Worm (Caenorhabditis elegans) whole organism, young adult: Measurements from ENCODE around the gene B0416.11.
"Not testable (repeated sequence)": the region's sequence is repeated elsewhere in the genome, so short reads cannot be mapped to it uniquely, and the experiment has no call there.

Experiments used
- B0261.1 ChIP-seq: sonication (generic microtip); optimal IDR thresholded peaks from 2 replicates; lab custom pipeline; 2016; ENCODE audit warnings: mild to moderate bottlenecking, missing genetic modification characterization, moderate library complexity, missing compliant biosample characterization
- C06A6.2 ChIP-seq: fragments of 200-800 bp; sonication (Bioruptor generic); conservative IDR thresholded peaks from 2 replicates; pipeline ENCODE4 v1.3.6; 2022; ENCODE audit warnings: missing genetic modification characterization, missing compliant biosample characterization
- D2030.7 ChIP-seq: fragments of 200-800 bp; sonication (Bioruptor generic); IDR thresholded peaks from 2 replicates; pipeline ENCODE4 v1.3.6; 2022; ENCODE audit warnings: missing genetic modification reagents, missing genetic modification characterization, missing compliant biosample characterization
- F33H1.4 ChIP-seq: fragments of 200-800 bp; sonication (Bioruptor generic); IDR thresholded peaks from 2 replicates; pipeline ENCODE4 v1.3.6; 2022; ENCODE audit warnings: missing genetic modification reagents, missing genetic modification characterization, missing compliant biosample characterization
- F39B2.1 ChIP-seq: fragments of 200-800 bp; sonication (Bioruptor generic); IDR thresholded peaks from 2 replicates; pipeline ENCODE4 v1.3.6; 2022; ENCODE audit warnings: missing genetic modification reagents, missing genetic modification characterization, missing compliant biosample characterization
- F49E8.2 ChIP-seq: sonication (generic microtip); optimal IDR thresholded peaks from 3 replicates; lab custom pipeline; 2017; ENCODE audit warnings: missing genetic modification characterization, mild to moderate bottlenecking, missing compliant biosample characterization, antibody characterized with exemption, moderate library complexity; ENCODE audit not compliant: insufficient read depth
- F55B11.4 ChIP-seq: sonication (generic microtip); optimal IDR thresholded peaks from 2 replicates; lab custom pipeline; 2016; ENCODE audit warnings: missing compliant biosample characterization, missing genetic modification characterization, borderline replicate concordance; ENCODE audit not compliant: insufficient read depth
- F57C9.4 ChIP-seq: sonication (generic microtip); optimal IDR thresholded peaks from 2 replicates; lab custom pipeline; 2017; ENCODE audit warnings: mild to moderate bottlenecking, missing genetic modification characterization, missing compliant biosample characterization
- K11D2.4 ChIP-seq: fragments of 200-800 bp; sonication (Bioruptor generic); IDR thresholded peaks from 2 replicates; pipeline ENCODE4 v1.3.6; 2022; ENCODE audit warnings: missing genetic modification reagents, missing genetic modification characterization, missing compliant biosample characterization
- Y53F4B.3 ChIP-seq: fragments of 200-800 bp; sonication (Bioruptor generic); IDR thresholded peaks from 2 replicates; pipeline ENCODE4 v1.3.6; 2022; ENCODE audit warnings: missing genetic modification reagents, missing genetic modification characterization, missing compliant biosample characterization
- aptf-2 ChIP-seq: fragments of 200-800 bp; sonication (Bioruptor generic); conservative IDR thresholded peaks from 2 replicates; pipeline ENCODE4 v1.3.6; 2022; ENCODE audit warnings: missing genetic modification reagents, missing genetic modification characterization, missing compliant biosample characterization
- aptf-3 ChIP-seq: fragments of 200-800 bp; sonication (Bioruptor generic); IDR thresholded peaks from 2 replicates; pipeline ENCODE4 v1.3.6; 2022; ENCODE audit warnings: missing genetic modification characterization, missing compliant biosample characterization
- atf-7 ChIP-seq: sonication (generic microtip); optimal IDR thresholded peaks from 2 replicates; lab custom pipeline; 2017; ENCODE audit warnings: mild to moderate bottlenecking, missing genetic modification characterization, missing compliant biosample characterization
- athp-1 ChIP-seq: sonication (generic microtip); optimal IDR thresholded peaks from 2 replicates; lab custom pipeline; 2017; ENCODE audit warnings: mild to moderate bottlenecking, missing genetic modification characterization, missing compliant biosample characterization
- attf-3 ChIP-seq: fragments of 200-800 bp; sonication (Bioruptor generic); conservative IDR thresholded peaks from 2 replicates; pipeline ENCODE4 v1.3.6; 2022; ENCODE audit warnings: missing genetic modification reagents, missing genetic modification characterization, missing compliant biosample characterization
- cebp-2 ChIP-seq: fragments of 200-800 bp; sonication (Bioruptor generic); IDR thresholded peaks from 2 replicates; pipeline ENCODE4 v1.3.6; 2022; ENCODE audit warnings: missing genetic modification characterization, missing compliant biosample characterization
- ceh-100 ChIP-seq: fragments of 200-800 bp; sonication (Bioruptor generic); IDR thresholded peaks from 2 replicates; pipeline ENCODE4 v1.3.6; 2022; ENCODE audit warnings: missing genetic modification reagents, missing genetic modification characterization, missing compliant biosample characterization
- ceh-27 ChIP-seq: fragments of 200-800 bp; sonication (Bioruptor generic); optimal IDR thresholded peaks from 2 replicates; lab custom pipeline; 2018; ENCODE audit warnings: mild to moderate bottlenecking, missing genetic modification characterization, moderate library complexity, missing compliant biosample characterization
- ceh-40 ChIP-seq: fragments of 200-800 bp; sonication (Bioruptor generic); IDR thresholded peaks from 2 replicates; pipeline ENCODE4 v1.3.6; 2022; ENCODE audit warnings: missing genetic modification characterization, missing compliant biosample characterization
- dpff-1 ChIP-seq: sonication (generic microtip); optimal IDR thresholded peaks from 2 replicates; lab custom pipeline; 2017; ENCODE audit warnings: mild to moderate bottlenecking, missing genetic modification characterization, missing compliant biosample characterization
- dpl-1 ChIP-seq: fragments of 150-350 bp; optimal IDR thresholded peaks from 2 replicates; lab custom pipeline; 2014; ENCODE audit warnings: missing biosample characterization, missing genetic modification reagents, missing genetic modification characterization
- egl-44 ChIP-seq: fragments of 200-800 bp; sonication (Bioruptor generic); IDR thresholded peaks from 2 replicates; pipeline ENCODE4 v1.3.6; 2022; ENCODE audit warnings: missing genetic modification reagents, missing genetic modification characterization, missing compliant biosample characterization
- hmg-1.2 ChIP-seq: fragments of 200-800 bp; sonication (Bioruptor generic); IDR thresholded peaks from 2 replicates; pipeline ENCODE4 v1.3.6; 2022; ENCODE audit warnings: missing genetic modification reagents, missing genetic modification characterization, missing compliant biosample characterization
- lin-26 ChIP-seq: fragments of 200-800 bp; sonication (Bioruptor generic); IDR thresholded peaks from 2 replicates; pipeline ENCODE4 v1.3.6; 2022; ENCODE audit warnings: missing genetic modification reagents, missing genetic modification characterization, missing compliant biosample characterization
- lin-35 ChIP-seq, 3 experiments: fragments of 150-350 bp in 2 of 3; sonication (generic microtip) in 1 of 3; optimal IDR thresholded peaks; 2 replicates each; lab custom pipeline; 2014 to 2018; ENCODE audit warnings: missing biosample characterization in 3 of 3, missing genetic modification characterization in 3 of 3, missing genetic modification reagents in 3 of 3
- lsl-1 ChIP-seq: fragments of 200-800 bp; sonication (Bioruptor generic); optimal IDR thresholded peaks from 2 replicates; lab custom pipeline; 2018; ENCODE audit warnings: mild to moderate bottlenecking, missing genetic modification characterization, moderate library complexity, missing compliant biosample characterization
- mes-4 ChIP-seq: sonication (generic microtip); optimal IDR thresholded peaks from 2 replicates; lab custom pipeline; 2016; ENCODE audit warnings: missing genotype, missing genetic modification characterization, missing compliant biosample characterization
- repo-1 ChIP-seq: sonication (generic microtip); optimal IDR thresholded peaks from 2 replicates; lab custom pipeline; 2017; ENCODE audit warnings: mild to moderate bottlenecking, missing genetic modification characterization, missing compliant biosample characterization
- rpc-1 ChIP-seq, 2 experiments: fragments of 150-350 bp in 1 of 2; sonication (generic microtip) in 1 of 2; optimal IDR thresholded peaks; 2 replicates each; lab custom pipeline; 2014 to 2018; ENCODE audit warnings: missing biosample characterization in 1 of 2, missing genetic modification characterization in 1 of 2, missing genetic modification reagents in 1 of 2, missing genotype in 1 of 2
- snpc-1.1 ChIP-seq: sonication (generic microtip); optimal IDR thresholded peaks from 2 replicates; lab custom pipeline; 2017; ENCODE audit warnings: missing genetic modification characterization, mild to moderate bottlenecking, missing compliant biosample characterization, antibody characterized with exemption, moderate library complexity, missing genotype, missing genetic modification reagents; ENCODE audit not compliant: insufficient read depth
- snpc-4 ChIP-seq, 5 experiments: fragments of 150-350 bp in 1 of 5; sonication (generic microtip) in 4 of 5; optimal IDR thresholded peaks; 2 replicates each; lab custom pipeline; 2014 to 2018; ENCODE audit warnings: missing genetic modification characterization in 5 of 5, missing biosample characterization in 3 of 5, antibody characterized with exemption in 2 of 5, mild to moderate bottlenecking in 2 of 5, missing compliant biosample characterization in 2 of 5, missing genotype in 2 of 5, moderate library complexity in 2 of 5, missing genetic modification reagents in 1 of 5
- tbp1 ChIP-seq: fragments of 200-800 bp; sonication (Bioruptor generic); optimal IDR thresholded peaks from 2 replicates; lab custom pipeline; 2018; ENCODE audit warnings: mild to moderate bottlenecking, missing genetic modification characterization, missing compliant biosample characterization
- ztf-18 ChIP-seq: sonication (generic microtip); optimal IDR thresholded peaks from 2 replicates; lab custom pipeline; 2016; ENCODE audit warnings: missing genotype, mild to moderate bottlenecking, missing genetic modification characterization, missing compliant biosample characterization
- ztf-25 ChIP-seq: fragments of 200-800 bp; sonication (Bioruptor generic); IDR thresholded peaks from 2 replicates; pipeline ENCODE4 v1.3.6; 2022; ENCODE audit warnings: missing genetic modification reagents, missing genetic modification characterization, missing compliant biosample characterization
- ztf-26 ChIP-seq: sonication (generic microtip); optimal IDR thresholded peaks from 2 replicates; lab custom pipeline; 2017; ENCODE audit warnings: missing genetic modification characterization, missing compliant biosample characterization

Gene B0416.11

DNA sequence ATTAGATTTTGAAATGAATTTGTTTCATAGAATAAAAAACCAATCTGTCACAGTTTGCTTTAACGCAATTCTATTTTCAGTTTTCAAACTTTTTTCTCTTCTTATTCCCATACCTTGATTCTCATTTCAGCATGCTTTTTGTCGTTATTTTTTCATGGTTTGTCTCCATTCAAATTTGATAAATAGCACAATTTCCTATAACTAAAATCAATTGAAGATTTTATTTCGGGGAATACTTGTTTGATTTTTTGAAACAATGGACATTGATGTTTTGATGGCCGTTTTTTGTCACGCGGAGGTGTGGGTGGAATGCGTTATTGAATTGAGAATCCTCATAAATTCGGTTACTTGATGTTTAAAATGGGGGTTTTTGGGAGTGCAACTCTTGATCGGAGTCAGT is at the start of gene B0416.11:
TSS of gene B0416.11 (minus strand) at position 101 of the 400 bp plus-strand sequence.
- TF ChIP-seq egl-44 (no peak), athp-1 (no peak), attf-3 (GFP tag; lab: Robert Waterston, UW) (no peak), F33H1.4 (GFP tag; lab: Robert Waterston, UW) (no peak), F57C9.4 (tag; lab: Kevin White, UChicago) (no peak), B0261.1 (tag; lab: Kevin White, UChicago) (no peak), aptf-3 (GFP tag; lab: Robert Waterston, UW) (no peak), hmg-1.2 (GFP tag; lab: Robert Waterston, UW) (no peak), ztf-25 (GFP tag; lab: Robert Waterston, UW) (no peak), atf-7 (tag; lab: Kevin White, UChicago) (no peak), snpc-1.1 (tag; lab: Kevin White, UChicago) (no peak), ztf-18 (tag; lab: Kevin White, UChicago) (no peak), repo-1 (tag; lab: Kevin White, UChicago) (no peak), aptf-2 (GFP tag; lab: Robert Waterston, UW) (no peak), dpff-1 (tag; lab: Kevin White, UChicago) (no peak), ztf-26 (tag; lab: Kevin White, UChicago) (no peak), lin-35 (GFP tag; optimal IDR thresholded peaks at IDR 0.05; lab: Kevin White, UChicago) (no peak), C06A6.2 (GFP tag; lab: Robert Waterston, UW) (no peak)

ce11 chrX:9330721-9331212 is 47.8 kb upstream of the B0416.11 start, which contains the start of gene T20B5.2:
TSS of gene T20B5.2 (plus strand) at chrX:9331162.
- TF ChIP-seq F49E8.2 (tag; lab: Kevin White, UChicago) (no peak), F55B11.4 (no peak), ceh-27 (GFP tag; lab: Kevin White, UChicago) (no peak), repo-1 (tag; lab: Kevin White, UChicago) (no peak), atf-7 (tag; lab: Kevin White, UChicago) (no peak), dpl-1 (GFP tag; lab: Kevin White, UChicago) (no peak), F39B2.1 (GFP tag; lab: Robert Waterston, UW) (no peak), mes-4 (no peak), snpc-4 (GFP tag; optimal IDR thresholded peaks at IDR 0.05; lab: Kevin White, UChicago) (no peak), snpc-4 (tag; optimal IDR thresholded peaks at IDR 0.05; lab: Kevin White, UChicago) (no peak), K11D2.4 (GFP tag; lab: Robert Waterston, UW) (no peak), ceh-40 (GFP tag; lab: Robert Waterston, UW) (no peak), B0261.1 (tag; lab: Kevin White, UChicago) (no peak), lsl-1 (GFP tag; lab: Kevin White, UChicago) (no peak)
- TF ChIP-seq, all 124 proteins: peak for 0

DNA sequence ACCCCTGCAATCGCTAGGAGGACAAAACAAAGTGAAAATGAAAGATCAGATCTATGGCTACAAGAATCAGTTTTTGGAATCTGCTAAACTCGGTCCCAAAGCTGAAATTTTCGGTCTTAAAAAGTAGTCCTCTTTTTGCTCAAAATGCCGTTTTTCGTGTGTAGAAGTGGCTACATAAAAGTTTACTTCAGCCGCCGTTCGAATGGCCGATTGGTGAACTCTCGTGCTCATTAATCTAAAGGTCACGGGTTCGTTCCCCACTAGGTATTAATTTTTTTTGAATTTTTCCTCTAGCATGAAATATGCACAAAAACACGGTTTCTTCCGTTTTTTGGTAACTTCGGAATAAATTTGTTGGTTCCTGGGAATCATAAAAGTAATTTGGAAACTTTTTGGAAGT is 42.8 kb upstream of the B0416.11 start:
- not testable (repeated sequence) for TF ChIP-seq rpc-1 (optimal IDR thresholded peaks at IDR 0.05; lab: Kevin White, UChicago)
- peak; percentile 45 for TF ChIP-seq rpc-1 (tag; optimal IDR thresholded peaks at IDR 0.05; lab: Kevin White, UChicago)
- peak; percentile 87 for TF ChIP-seq lin-26 (GFP tag; lab: Robert Waterston, UW)
- TF ChIP-seq tbp1: peak; percentile 75
- peak; percentile 23 for TF ChIP-seq B0261.1 (tag; lab: Kevin White, UChicago)
- TF ChIP-seq ceh-40 (GFP tag; lab: Robert Waterston, UW): peak; percentile 71; the same call in 1 of the 2 replicates
- 0 out of 2 replicates have a peak, but pooled peaks have one; percentile 16 for TF ChIP-seq cebp-2 (GFP tag; lab: Robert Waterston, UW)
- 0 out of 2 replicates have a peak, but pooled peaks have one; percentile 14 for TF ChIP-seq Y53F4B.3
- TF ChIP-seq egl-44: 0 out of 2 replicates have a peak, but pooled peaks have one; percentile 29
- TF ChIP-seq D2030.7 (GFP tag; lab: Robert Waterston, UW): peak; percentile 29; the same call in 1 of the 2 replicates
- 0 out of 2 replicates have a peak, but pooled peaks have one; percentile 23 for TF ChIP-seq ceh-100 (GFP tag; lab: Robert Waterston, UW)
